Worm (Caenorhabditis elegans): ENCODE results near the gene plx-1.

ce11 chrIV:1013233-1013798, 54.0 kb downstream of the plx-1 start:
- TF ChIP-seq ama-1 (optimal IDR thresholded peaks at IDR 0.05) (no peak), C34B4.2 (tag; optimal IDR thresholded peaks at IDR 0.05) (no peak)
